Fruit fly (Drosophila melanogaster) whole organism, adult: ENCODE measurements around the gene Lrch.

Source experiments
- CG11617 ChIP-seq: fragments of 200-800 bp; sonication (Bioruptor generic); optimal IDR thresholded peaks from 2 replicates; lab custom pipeline; 2017; ENCODE audit warnings: mild to moderate bottlenecking, missing biosample characterization, missing genetic modification reagents, missing genetic modification characterization
- CG14711 ChIP-seq: fragments of 200-800 bp; sonication (Bioruptor generic); optimal IDR thresholded peaks from 2 replicates; lab custom pipeline; 2018; ENCODE audit warnings: missing biosample characterization, mild to moderate bottlenecking, missing genetic modification characterization, moderate library complexity
- CG7101 ChIP-seq: fragments of 200-800 bp; sonication (Bioruptor generic); optimal IDR thresholded peaks from 2 replicates; lab custom pipeline; 2018; ENCODE audit warnings: missing biosample characterization, mild to moderate bottlenecking, missing genetic modification characterization, moderate library complexity
- cnc ChIP-seq, 2 experiments: fragments of >200 bp; optimal IDR thresholded peaks; 2 replicates each; lab custom pipeline; 2017
- kay ChIP-seq: fragments of 200-800 bp; sonication (Bioruptor generic); peaks from one replicate; lab custom pipeline; 2016; ENCODE audit warnings: missing biosample characterization, missing genetic modification characterization, borderline replicate concordance
- tj ChIP-seq: fragments of 200-800 bp; sonication (Bioruptor generic); optimal IDR thresholded peaks from 3 replicates; lab custom pipeline; 2017; ENCODE audit warnings: missing biosample characterization, mild to moderate bottlenecking, missing genetic modification characterization, moderate library complexity

DNA sequence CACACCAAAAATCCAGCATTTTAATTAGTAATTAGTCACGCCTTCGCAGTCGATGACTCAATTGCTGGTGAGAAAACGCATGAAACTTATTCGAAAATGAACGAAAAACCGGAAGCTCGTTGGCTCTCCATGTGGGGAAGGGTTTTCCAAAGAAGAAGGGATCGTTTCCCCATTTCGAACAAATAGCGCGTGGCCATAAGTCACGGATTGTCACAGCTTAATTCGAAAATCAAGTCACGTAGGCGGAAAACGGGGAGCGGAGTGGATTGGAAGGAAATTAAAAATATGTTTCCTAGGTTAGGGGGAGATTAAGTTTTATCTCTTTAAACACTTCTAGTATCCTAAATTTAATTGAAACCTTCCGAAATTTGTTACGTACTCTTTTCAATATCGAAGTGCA is 2.3 kb downstream of the Lrch start:
- no peak for TF ChIP-seq cnc (optimal IDR thresholded peaks at IDR 0.05; lab: Kevin White, UChicago)
- TF ChIP-seq CG14711 (tag; lab: Kevin White, UChicago) = no peak
- no peak for TF ChIP-seq CG11617 (GFP tag; lab: Kevin White, UChicago)
- no peak for TF ChIP-seq tj (GFP tag; lab: Kevin White, UChicago)
- TF ChIP-seq kay (GFP tag; lab: Kevin White, UChicago) = no peak
- TF ChIP-seq CG7101 (tag; lab: Kevin White, UChicago) = no peak
